Worm (Caenorhabditis elegans) whole organism, late embryonic: ENCODE results near the gene npr-34.

Experiments
- nhr-11 ChIP-seq: fragments of 150-350 bp; optimal IDR thresholded peaks from 2 replicates; lab custom pipeline; 2014; ENCODE audit warnings: missing biosample characterization, missing genetic modification characterization
- sox-2 ChIP-seq: fragments of 200-800 bp; sonication (Bioruptor generic); IDR thresholded peaks from 2 replicates; pipeline ENCODE4 v1.3.6; 2022; ENCODE audit warnings: missing genetic modification reagents, missing genetic modification characterization, missing compliant biosample characterization

ce11 chrII:14779851-14780250 lies 40.8 kb upstream of the npr-34 start:
- TF ChIP-seq sox-2 (GFP tag; lab: Robert Waterston, UW) (no peak), nhr-11 (tag; lab: Kevin White, UChicago) (no peak)
